Fruit fly (Drosophila melanogaster) whole organism, embryonic: ENCODE results near the gene CG6785.

Experiments used
- Atf-2 ChIP-seq: fragments of 200-800 bp; sonication (Bioruptor generic); optimal IDR thresholded peaks from 2 replicates; lab custom pipeline; 2016; ENCODE audit warnings: missing biosample characterization, missing genetic modification characterization
- Bgb ChIP-seq: fragments of 200-800 bp; sonication (Bioruptor generic); IDR thresholded peaks from 2 replicates; pipeline ENCODE4 v1.3.6; 2022; ENCODE audit warnings: missing biosample characterization, missing genetic modification characterization; ENCODE audit not compliant: partially characterized antibody
- C15 ChIP-seq: fragments of 200-800 bp; sonication (Bioruptor generic); IDR thresholded peaks from 3 replicates; pipeline ENCODE4 v1.3.6; 2022; ENCODE audit warnings: missing biosample characterization, missing genetic modification characterization
- CG1024 ChIP-seq: fragments of 200-800 bp; sonication (Bioruptor generic); IDR thresholded peaks from 2 replicates; pipeline ENCODE4 v1.3.6; 2022; ENCODE audit warnings: missing biosample characterization, missing genetic modification characterization
- CG11085 ChIP-seq: fragments of 200-800 bp; sonication (Bioruptor generic); IDR thresholded peaks from 2 replicates; pipeline ENCODE4 v1.3.6; 2022; ENCODE audit warnings: missing biosample characterization, missing genetic modification characterization
- CG11247 ChIP-seq: fragments of 200-800 bp; sonication (Bioruptor generic); IDR thresholded peaks from 2 replicates; pipeline ENCODE4 v1.3.6; 2022; ENCODE audit warnings: missing biosample characterization, missing genetic modification characterization
- CG12071 ChIP-seq: fragments of 200-800 bp; sonication (Bioruptor generic); optimal IDR thresholded peaks from 3 replicates; lab custom pipeline; 2018; ENCODE audit warnings: missing biosample characterization, mild to moderate bottlenecking, missing genetic modification characterization
- CG12769 ChIP-seq: fragments of 200-800 bp; sonication (Bioruptor generic); optimal IDR thresholded peaks from 2 replicates; lab custom pipeline; 2019; ENCODE audit warnings: missing biosample characterization, mild to moderate bottlenecking, missing genetic modification characterization, moderate library complexity
- CG15073 ChIP-seq: fragments of 200-800 bp; sonication (Bioruptor generic); optimal IDR thresholded peaks from 2 replicates; lab custom pipeline; 2016; ENCODE audit warnings: missing biosample characterization, missing genetic modification characterization
- CG17359 ChIP-seq: fragments of 200-800 bp; sonication (Bioruptor generic); optimal IDR thresholded peaks from 3 replicates; lab custom pipeline; 2018; ENCODE audit warnings: missing biosample characterization, mild to moderate bottlenecking, missing genetic modification characterization, moderate library complexity
- CG17361 ChIP-seq: fragments of 200-800 bp; sonication (Bioruptor generic); IDR thresholded peaks from 3 replicates; pipeline ENCODE4 v1.3.6; 2022; ENCODE audit warnings: missing biosample characterization, missing genetic modification characterization
- CG2202 ChIP-seq: fragments of 200-800 bp; sonication (Bioruptor generic); optimal IDR thresholded peaks from 2 replicates; lab custom pipeline; 2018; ENCODE audit warnings: missing biosample characterization, mild to moderate bottlenecking, missing genetic modification characterization
- CG2712 ChIP-seq: fragments of 200-800 bp; optimal IDR thresholded peaks from 3 replicates; lab custom pipeline; 2019; ENCODE audit warnings: missing biosample characterization, mild to moderate bottlenecking, missing genetic modification characterization, moderate library complexity
- CG34376 ChIP-seq: fragments of 200-800 bp; sonication (Bioruptor generic); optimal IDR thresholded peaks from 2 replicates; lab custom pipeline; 2018; ENCODE audit warnings: missing biosample characterization, mild to moderate bottlenecking, missing genetic modification characterization
- CG4328 ChIP-seq: fragments of 200-800 bp; sonication (Bioruptor generic); optimal IDR thresholded peaks from 3 replicates; lab custom pipeline; 2017; ENCODE audit warnings: missing biosample characterization, missing genetic modification reagents, missing genetic modification characterization
- CG43689 ChIP-seq: fragments of 200-800 bp; sonication (Bioruptor generic); IDR thresholded peaks from 2 replicates; pipeline ENCODE4 v1.3.6; 2022; ENCODE audit warnings: missing biosample characterization, missing genetic modification characterization
- CG4617 ChIP-seq: fragments of 200-800 bp; sonication (Bioruptor generic); optimal IDR thresholded peaks from 3 replicates; lab custom pipeline; 2016; ENCODE audit warnings: missing biosample characterization, missing genetic modification characterization, borderline replicate concordance
- CG6254 ChIP-seq: fragments of 200-800 bp; sonication (Bioruptor generic); optimal IDR thresholded peaks from 3 replicates; lab custom pipeline; 2017; ENCODE audit warnings: mild to moderate bottlenecking, missing biosample characterization, missing genetic modification reagents, missing genetic modification characterization
- CG6765 ChIP-seq: fragments of 200-800 bp; sonication (Bioruptor generic); optimal IDR thresholded peaks from 3 replicates; lab custom pipeline; 2017; ENCODE audit warnings: missing biosample characterization, mild to moderate bottlenecking, missing genetic modification characterization
- CG6854 ChIP-seq: fragments of 200-800 bp; sonication (Bioruptor generic); optimal IDR thresholded peaks from 3 replicates; lab custom pipeline; 2017; ENCODE audit warnings: missing biosample characterization, mild to moderate bottlenecking, missing genetic modification characterization
- CG7963 ChIP-seq: fragments of 200-800 bp; sonication (Bioruptor generic); IDR thresholded peaks from 3 replicates; pipeline ENCODE4 v1.3.6; 2022; ENCODE audit warnings: missing biosample characterization, missing genetic modification characterization; ENCODE audit not compliant: partially characterized antibody
- CG8089 ChIP-seq: fragments of 200-800 bp; sonication (Bioruptor generic); optimal IDR thresholded peaks from 3 replicates; lab custom pipeline; 2016; ENCODE audit warnings: missing biosample characterization, missing genetic modification characterization
- CG9727 ChIP-seq: fragments of 200-800 bp; sonication (Bioruptor generic); optimal IDR thresholded peaks from 3 replicates; lab custom pipeline; 2017; ENCODE audit warnings: missing biosample characterization, mild to moderate bottlenecking, missing genetic modification characterization
- CoRest ChIP-seq: fragments of 200-800 bp; sonication (Bioruptor generic); optimal IDR thresholded peaks from 3 replicates; lab custom pipeline; 2018; ENCODE audit warnings: missing biosample characterization, mild to moderate bottlenecking, missing genetic modification characterization, moderate library complexity
- E2f1 ChIP-seq: fragments of 200-800 bp; sonication (Bioruptor generic); IDR thresholded peaks from 2 replicates; pipeline ENCODE4 v1.3.6; 2022; ENCODE audit warnings: missing biosample characterization, missing genetic modification characterization
- HLH54F ChIP-seq: fragments of 200-800 bp; sonication (Bioruptor generic); optimal IDR thresholded peaks from 3 replicates; lab custom pipeline; 2016; ENCODE audit warnings: missing biosample characterization, missing genetic modification characterization
- MBD-R2 ChIP-seq: fragments of 200-800 bp; sonication (Bioruptor generic); IDR thresholded peaks from 2 replicates; pipeline ENCODE4 v1.3.6; 2022; ENCODE audit warnings: missing biosample characterization, missing genetic modification characterization
- Meics ChIP-seq: fragments of 200-800 bp; sonication (Bioruptor generic); optimal IDR thresholded peaks from 2 replicates; lab custom pipeline; 2017; ENCODE audit warnings: missing biosample characterization, mild to moderate bottlenecking, missing genetic modification characterization
- NC2α ChIP-seq: fragments of 200-800 bp; sonication (Bioruptor generic); optimal IDR thresholded peaks from 2 replicates; lab custom pipeline; 2016; ENCODE audit warnings: missing biosample characterization, missing genetic modification characterization
- Nf-YA ChIP-seq: fragments of 200-800 bp; sonication (Bioruptor generic); IDR thresholded peaks from 2 replicates; pipeline ENCODE4 v1.3.6; 2022; ENCODE audit warnings: missing biosample characterization, missing genetic modification characterization
- Nf-YC ChIP-seq: fragments of 200-800 bp; optimal IDR thresholded peaks from 3 replicates; lab custom pipeline; 2019; ENCODE audit warnings: missing biosample characterization, mild to moderate bottlenecking, missing genetic modification characterization, moderate library complexity
- Oaz ChIP-seq: fragments of 200-800 bp; sonication (Bioruptor generic); IDR thresholded peaks from 2 replicates; pipeline ENCODE4 v1.3.6; 2022; ENCODE audit warnings: missing biosample characterization, missing genetic modification characterization
- Sin3A ChIP-seq: fragments of >200 bp; optimal IDR thresholded peaks from 2 replicates; lab custom pipeline; 2018
- YL-1 ChIP-seq: fragments of 200-800 bp; sonication (Bioruptor generic); optimal IDR thresholded peaks from 3 replicates; lab custom pipeline; 2017; ENCODE audit warnings: missing biosample characterization, mild to moderate bottlenecking, missing genetic modification characterization
- aop ChIP-seq: fragments of 200-800 bp; sonication (Bioruptor generic); IDR thresholded peaks from 2 replicates; pipeline ENCODE4 v1.3.6; 2022; ENCODE audit warnings: missing biosample characterization, missing genetic modification characterization
- btn ChIP-seq: fragments of 200-800 bp; sonication (Bioruptor generic); optimal IDR thresholded peaks from 2 replicates; lab custom pipeline; 2016; ENCODE audit warnings: missing biosample characterization, missing genetic modification characterization
- chn ChIP-seq: fragments of 200-800 bp; sonication (Bioruptor generic); optimal IDR thresholded peaks from 2 replicates; lab custom pipeline; 2016; ENCODE audit warnings: missing biosample characterization, missing genetic modification characterization
- corto ChIP-seq: fragments of 200-800 bp; sonication (Bioruptor generic); optimal IDR thresholded peaks from 2 replicates; lab custom pipeline; 2016; ENCODE audit warnings: missing biosample characterization, mild to moderate bottlenecking, missing genetic modification characterization, moderate library complexity
- crp ChIP-seq, 2 experiments: fragments of 200-800 bp; sonication (Bioruptor generic); optimal IDR thresholded peaks; 2 replicates in 1 of 2; 3 replicates in 1 of 2; lab custom pipeline; 2017; ENCODE audit warnings: missing biosample characterization in 2 of 2, missing genetic modification characterization in 2 of 2, mild to moderate bottlenecking in 1 of 2, moderate library complexity in 1 of 2
- dmrt99B ChIP-seq: fragments of 200-800 bp; sonication (Bioruptor generic); optimal IDR thresholded peaks from 2 replicates; lab custom pipeline; 2018; ENCODE audit warnings: missing biosample characterization, mild to moderate bottlenecking, missing genetic modification characterization, moderate library complexity
- exex ChIP-seq: fragments of 200-800 bp; sonication (Bioruptor generic); optimal IDR thresholded peaks from 4 replicates; lab custom pipeline; 2018; ENCODE audit warnings: missing biosample characterization, mild to moderate bottlenecking, missing genetic modification characterization, moderate library complexity
- fru ChIP-seq: fragments of >200 bp; optimal IDR thresholded peaks from 2 replicates; lab custom pipeline; 2017
- gro ChIP-seq: fragments of 200-800 bp; sonication (Bioruptor generic); optimal IDR thresholded peaks from 2 replicates; lab custom pipeline; 2016; ENCODE audit warnings: missing biosample characterization, missing genetic modification characterization
- inv ChIP-seq: fragments of 200-800 bp; sonication (Bioruptor generic); IDR thresholded peaks from 2 replicates; pipeline ENCODE4 v1.3.6; 2022; ENCODE audit warnings: missing biosample characterization, missing genetic modification characterization; ENCODE audit not compliant: partially characterized antibody
- knrl ChIP-seq: fragments of 200-800 bp; sonication (Bioruptor generic); IDR thresholded peaks from 3 replicates; pipeline ENCODE4 v1.3.6; 2022; ENCODE audit warnings: missing biosample characterization, missing genetic modification characterization; ENCODE audit not compliant: partially characterized antibody
- nom ChIP-seq: fragments of 200-800 bp; sonication (Bioruptor generic); optimal IDR thresholded peaks from 2 replicates; lab custom pipeline; 2017; ENCODE audit warnings: missing biosample characterization, missing genetic modification characterization, mild to moderate bottlenecking, moderate library complexity, missing genetic modification reagents
- pum ChIP-seq: fragments of 200-800 bp; sonication (Bioruptor generic); optimal IDR thresholded peaks from 2 replicates; lab custom pipeline; 2016; ENCODE audit warnings: missing biosample characterization, missing genetic modification characterization
- sens ChIP-seq: fragments of 200-800 bp; sonication (Bioruptor generic); peaks from one replicate; lab custom pipeline; 2016; ENCODE audit warnings: missing biosample characterization, missing genetic modification characterization
- seq ChIP-seq: fragments of 200-800 bp; sonication (Bioruptor generic); IDR thresholded peaks from 2 replicates; pipeline ENCODE4 v1.3.6; 2022; ENCODE audit warnings: missing biosample characterization, missing genetic modification characterization
- stc ChIP-seq: fragments of 200-800 bp; sonication (Bioruptor generic); IDR thresholded peaks from 2 replicates; pipeline ENCODE4 v1.3.6; 2022; ENCODE audit warnings: missing biosample characterization, missing genetic modification characterization
- zen ChIP-seq: fragments of 200-800 bp; sonication (Bioruptor generic); optimal IDR thresholded peaks from 3 replicates; lab custom pipeline; 2018; ENCODE audit warnings: missing biosample characterization, mild to moderate bottlenecking, missing genetic modification characterization, moderate library complexity

The CG6785 gene

DNA sequence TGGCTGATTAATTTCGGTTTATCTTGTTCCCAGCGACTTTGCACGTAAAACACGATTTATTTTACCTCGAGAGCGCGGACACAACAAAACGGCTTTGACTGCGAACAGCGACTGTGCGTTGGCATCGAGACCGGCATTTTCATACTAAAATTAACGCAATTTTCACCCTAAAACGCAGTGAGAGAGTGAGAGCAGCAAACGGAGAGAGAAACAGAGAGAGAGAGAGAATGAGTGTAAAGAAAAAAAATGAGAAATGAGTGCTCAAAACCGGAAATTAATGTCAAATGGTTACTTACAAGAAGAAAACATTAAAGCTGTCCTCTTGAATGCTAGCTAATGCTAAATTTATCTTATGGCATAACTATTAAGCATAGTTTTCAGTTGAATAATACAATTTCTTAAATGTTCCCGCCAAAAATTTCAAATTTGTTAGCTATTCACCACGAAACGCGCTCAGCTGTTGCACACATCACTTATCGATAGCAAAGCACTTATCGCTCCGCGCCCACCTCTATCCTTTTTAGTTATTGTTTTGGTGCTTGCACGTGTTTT lies 10.9 kb upstream of the CG6785 start, which contains the start of the genes JhI-21, RpL7-like and CG34164 (continued):
- TF ChIP-seq pum (GFP tag; lab: Kevin White, UChicago): no peak
- peak; percentile 45 for TF ChIP-seq nom (GFP tag; lab: Kevin White, UChicago)
- TF ChIP-seq seq (GFP tag; lab: Robert Waterston, UW): peak; percentile 31; the same call in 1 of the 2 replicates
- no peak for TF ChIP-seq Nf-YA
- no peak for TF ChIP-seq CG8089 (GFP tag; lab: Kevin White, UChicago)
- peak; percentile 30 for TF ChIP-seq CG4617 (GFP tag; lab: Kevin White, UChicago)
- TF ChIP-seq CG11085: no peak
- TF ChIP-seq CoRest (tag; lab: Kevin White, UChicago): no peak
- TF ChIP-seq CG34376 (GFP tag; lab: Kevin White, UChicago): peak; percentile 30
- peak; percentile 63; the same call in 1 of the 2 replicates for TF ChIP-seq MBD-R2 (GFP tag; lab: Robert Waterston, UW)
- peak; percentile 31; the same call in 1 of the 3 replicates for TF ChIP-seq CG17361
- TF ChIP-seq inv (GFP tag; lab: Robert Waterston, UW): peak; percentile 30; the same call in 1 of the 2 replicates
- no peak for TF ChIP-seq Atf-2 (GFP tag; lab: Kevin White, UChicago)
- peak; percentile 82 for TF ChIP-seq sens
- no peak for TF ChIP-seq fru
- TF ChIP-seq YL-1 (GFP tag; lab: Kevin White, UChicago): peak; percentile 83
- TF ChIP-seq CG11247: no peak
- TF ChIP-seq zen (tag; lab: Kevin White, UChicago): peak; percentile 8
- TF ChIP-seq Meics: peak; percentile 22
- TF ChIP-seq CG7963 (GFP tag; lab: Robert Waterston, UW): peak; percentile 60; the same call in 2 of the 3 replicates
- peak; percentile 62 for TF ChIP-seq knrl (GFP tag; lab: Robert Waterston, UW)
- no peak for TF ChIP-seq chn (GFP tag; lab: Kevin White, UChicago)
- no peak for TF ChIP-seq CG12769 (tag; lab: Kevin White, UChicago)
- TF ChIP-seq Oaz (GFP tag; lab: Robert Waterston, UW): no peak
- TF ChIP-seq CG9727 (GFP tag; lab: Kevin White, UChicago): no peak
- no peak for TF ChIP-seq corto (GFP tag; lab: Kevin White, UChicago)
- no peak for TF ChIP-seq btn
- TF ChIP-seq CG6254: no peak
- peak; percentile 12 for TF ChIP-seq CG15073 (GFP tag; lab: Kevin White, UChicago)
- no peak for TF ChIP-seq NC2α (GFP tag; lab: Kevin White, UChicago)
- TF ChIP-seq CG6765 (GFP tag; lab: Kevin White, UChicago): peak; percentile 9
- no peak for TF ChIP-seq CG12071 (GFP tag; lab: Kevin White, UChicago)
- peak in 1 of 2 experiments; percentile 79 for TF ChIP-seq crp (GFP tag; optimal IDR thresholded peaks at IDR 0.05; lab: Kevin White, UChicago)
- TF ChIP-seq CG6854: peak; percentile 30
- TF ChIP-seq exex: no peak
- no peak for TF ChIP-seq dmrt99B (tag; lab: Kevin White, UChicago)
- TF ChIP-seq CG2712 (tag; lab: Kevin White, UChicago): peak; percentile 14
- TF ChIP-seq CG43689 (GFP tag; lab: Robert Waterston, UW): no peak
- TF ChIP-seq Nf-YC: peak; percentile 11
- peak; percentile 74 for TF ChIP-seq Bgb (GFP tag; lab: Robert Waterston, UW)
- peak; percentile 43 for TF ChIP-seq Sin3A (lab: Kevin White, UChicago)
- TF ChIP-seq C15 (GFP tag; lab: Robert Waterston, UW): no peak
- TF ChIP-seq E2f1: peak; percentile 19; the same call in 1 of the 2 replicates
- no peak for TF ChIP-seq CG4328 (GFP tag; lab: Kevin White, UChicago)
- TF ChIP-seq CG2202 (tag; lab: Kevin White, UChicago): no peak
- TF ChIP-seq stc (GFP tag; lab: Robert Waterston, UW): no peak
- peak; percentile 44 for TF ChIP-seq gro (GFP tag; lab: Kevin White, UChicago)
- peak; percentile 35; the same call in 1 of the 2 replicates for TF ChIP-seq CG1024 (GFP tag; lab: Robert Waterston, UW)
- no peak for TF ChIP-seq HLH54F
- peak; percentile 18 for TF ChIP-seq CG17359 (tag; lab: Kevin White, UChicago)
- no peak for TF ChIP-seq aop (GFP tag; lab: Robert Waterston, UW)
